Fruit fly (Drosophila melanogaster): ENCODE measurements around the gene CG18094.

Gene CG18094

dm6 chr2L:19508361-19508918 lies 18.4 kb downstream of the CG18094 start, which contains the start of gene cyst (continued):
- TF ChIP-seq dimm (GFP tag; IDR thresholded peaks at IDR 0.05) (no peak), CG16813 (GFP tag; IDR thresholded peaks at IDR 0.05; ENCODE audit: partially characterized antibody) (peak; percentile 94), CG4360 (GFP tag; IDR thresholded peaks at IDR 0.05) (peak; percentile 96), Oaz (GFP tag; IDR thresholded peaks at IDR 0.05) (no peak), ham (GFP tag; IDR thresholded peaks at IDR 0.05) (no peak), CG16815 (GFP tag; optimal IDR thresholded peaks at IDR 0.05) (no peak), h (optimal IDR thresholded peaks at IDR 0.05) (no peak), CG10543 (GFP tag; optimal IDR thresholded peaks at IDR 0.05) (no peak), CG2199 (GFP tag; IDR thresholded peaks at IDR 0.05) (no peak), Fer2 (tag; optimal IDR thresholded peaks at IDR 0.05) (no peak), CG2678 (tag; optimal IDR thresholded peaks at IDR 0.05) (no peak), Fer3 (tag; optimal IDR thresholded peaks at IDR 0.05) (no peak), CG2889 (GFP tag; IDR thresholded peaks at IDR 0.05) (no peak), CG4730 (GFP tag; IDR thresholded peaks at IDR 0.05) (no peak), zen (tag; optimal IDR thresholded peaks at IDR 0.05) (no peak), CG17361 (GFP tag; IDR thresholded peaks at IDR 0.05) (no peak), jumu (GFP tag; optimal IDR thresholded peaks at IDR 0.05) (peak; percentile 42), HmgZ (tag; optimal IDR thresholded peaks at IDR 0.05) (peak; percentile 76), vfl (GFP tag; optimal IDR thresholded peaks at IDR 0.05) (peak; percentile 44), Hand (GFP tag; optimal IDR thresholded peaks at IDR 0.05) (no peak), salm (tag; optimal IDR thresholded peaks at IDR 0.05) (no peak), CG12236 (GFP tag; optimal IDR thresholded peaks at IDR 0.05) (no peak), lbe (GFP tag; optimal IDR thresholded peaks at IDR 0.05) (no peak), cad (GFP tag; optimal IDR thresholded peaks at IDR 0.05) (no peak), CG17359 (tag; optimal IDR thresholded peaks at IDR 0.05) (no peak), CG4707 (GFP tag; optimal IDR thresholded peaks at IDR 0.05) (no peak), pzg (GFP tag; optimal IDR thresholded peaks at IDR 0.05) (peak; percentile 95), Awh (GFP tag; IDR thresholded peaks at IDR 0.05) (no peak), Kr (GFP tag; optimal IDR thresholded peaks at IDR 0.05) (no peak), CG34422 (GFP tag; IDR thresholded peaks at IDR 0.05) (no peak), YL-1 (GFP tag; optimal IDR thresholded peaks at IDR 0.05) (peak; percentile 91), Hr78 (GFP tag; optimal IDR thresholded peaks at IDR 0.05) (no peak), schlank (tag; optimal IDR thresholded peaks at IDR 0.05) (no peak), luna (GFP tag; optimal IDR thresholded peaks at IDR 0.05) (peak; percentile 49), CG12769 (tag; optimal IDR thresholded peaks at IDR 0.05) (no peak), pita (GFP tag; optimal IDR thresholded peaks at IDR 0.05) (no peak), CG13424 (tag; optimal IDR thresholded peaks at IDR 0.05) (no peak), CG14667 (GFP tag; IDR thresholded peaks at IDR 0.05) (no peak), sqz (GFP tag; optimal IDR thresholded peaks at IDR 0.05) (no peak), CG6689 (GFP tag; IDR thresholded peaks at IDR 0.05) (no peak), CG11456 (GFP tag; IDR thresholded peaks at IDR 0.05) (peak; percentile 36; the same call in 1 of the 3 replicates), danr (GFP tag; IDR thresholded peaks at IDR 0.05) (no peak), CG12391 (tag; optimal IDR thresholded peaks at IDR 0.05) (peak; percentile 7), scrt (GFP tag; optimal IDR thresholded peaks at IDR 0.05) (peak; percentile 93), CG13894 (tag; optimal IDR thresholded peaks at IDR 0.05) (no peak), crc (GFP tag; optimal IDR thresholded peaks at IDR 0.05) (no peak), Bdp1 (GFP tag; optimal IDR thresholded peaks at IDR 0.05) (no peak), pan (optimal IDR thresholded peaks at IDR 0.05) (no peak), pan (GFP tag; optimal IDR thresholded peaks at IDR 0.05 in 1 of 2, IDR thresholded peaks at IDR 0.05 in 1 of 2) (no peak), exex (tag; optimal IDR thresholded peaks at IDR 0.05) (no peak), CG15514 (GFP tag; optimal IDR thresholded peaks at IDR 0.05) (peak; percentile 83)
